Fruit fly (Drosophila melanogaster) whole organism, embryonic: ENCODE measurements around the gene CG34242.

Experiments
- Antp ChIP-seq: fragments of 200-800 bp; sonication (Bioruptor generic); optimal IDR thresholded peaks from 3 replicates; lab custom pipeline; 2016; ENCODE audit warnings: missing biosample characterization, missing genetic modification characterization
- B-H1 ChIP-seq: fragments of 200-800 bp; sonication (Bioruptor generic); IDR thresholded peaks from 3 replicates; pipeline ENCODE4 v1.3.6; 2022; ENCODE audit warnings: missing biosample characterization, missing genetic modification characterization
- CG10979 ChIP-seq: fragments of 200-800 bp; sonication (Bioruptor generic); optimal IDR thresholded peaks from 2 replicates; lab custom pipeline; 2018; ENCODE audit warnings: missing biosample characterization, mild to moderate bottlenecking, missing genetic modification characterization, moderate library complexity
- CG11093 ChIP-seq: fragments of 200-800 bp; sonication (Bioruptor generic); IDR thresholded peaks from 3 replicates; pipeline ENCODE4 v1.3.6; 2022; ENCODE audit warnings: missing biosample characterization, missing genetic modification characterization
- CG11504 ChIP-seq: fragments of 200-800 bp; sonication (Bioruptor generic); optimal IDR thresholded peaks from 3 replicates; lab custom pipeline; 2019; ENCODE audit warnings: missing biosample characterization, mild to moderate bottlenecking, missing genetic modification characterization, moderate library complexity
- CG11695 ChIP-seq: fragments of 200-800 bp; sonication (Bioruptor generic); IDR thresholded peaks from 3 replicates; pipeline ENCODE4 v1.3.6; 2022; ENCODE audit warnings: missing biosample characterization, missing genetic modification characterization
- CG12769 ChIP-seq: fragments of 200-800 bp; sonication (Bioruptor generic); optimal IDR thresholded peaks from 2 replicates; lab custom pipeline; 2019; ENCODE audit warnings: missing biosample characterization, mild to moderate bottlenecking, missing genetic modification characterization, moderate library complexity
- CG16813 ChIP-seq: fragments of 200-800 bp; sonication (Bioruptor generic); IDR thresholded peaks from 3 replicates; pipeline ENCODE4 v1.3.6; 2022; ENCODE audit warnings: missing biosample characterization, missing genetic modification characterization; ENCODE audit not compliant: partially characterized antibody
- CG2120 ChIP-seq: fragments of 200-800 bp; sonication (Bioruptor generic); optimal IDR thresholded peaks from 3 replicates; lab custom pipeline; 2016; ENCODE audit warnings: missing biosample characterization, missing genetic modification characterization
- CG2678 ChIP-seq: fragments of 200-800 bp; sonication (Bioruptor generic); optimal IDR thresholded peaks from 3 replicates; lab custom pipeline; 2019; ENCODE audit warnings: missing biosample characterization, mild to moderate bottlenecking, missing genetic modification characterization, moderate library complexity
- CG2875 ChIP-seq: fragments of 200-800 bp; sonication (Bioruptor generic); optimal IDR thresholded peaks from 2 replicates; lab custom pipeline; 2017; ENCODE audit warnings: missing biosample characterization, mild to moderate bottlenecking, missing genetic modification characterization, missing genetic modification reagents
- CG34376 ChIP-seq: fragments of 200-800 bp; sonication (Bioruptor generic); optimal IDR thresholded peaks from 2 replicates; lab custom pipeline; 2018; ENCODE audit warnings: missing biosample characterization, mild to moderate bottlenecking, missing genetic modification characterization
- CG42726 ChIP-seq: fragments of 200-800 bp; sonication (Bioruptor generic); IDR thresholded peaks from 2 replicates; pipeline ENCODE4 v1.3.6; 2022; ENCODE audit warnings: missing biosample characterization, missing genetic modification characterization; ENCODE audit not compliant: partially characterized antibody
- CG6654 ChIP-seq: fragments of 200-800 bp; sonication (Bioruptor generic); optimal IDR thresholded peaks from 2 replicates; lab custom pipeline; 2017; ENCODE audit warnings: missing biosample characterization, mild to moderate bottlenecking, missing genetic modification characterization
- CG7556 ChIP-seq: fragments of 200-800 bp; sonication (Bioruptor generic); optimal IDR thresholded peaks from 2 replicates; lab custom pipeline; 2017; ENCODE audit warnings: missing biosample characterization, mild to moderate bottlenecking, missing genetic modification characterization
- CG7839 ChIP-seq: fragments of 200-800 bp; sonication (Bioruptor generic); optimal IDR thresholded peaks from 3 replicates; lab custom pipeline; 2018; ENCODE audit warnings: missing biosample characterization, mild to moderate bottlenecking, missing genetic modification characterization, moderate library complexity
- CG8765 ChIP-seq: fragments of 200-800 bp; sonication (Bioruptor generic); IDR thresholded peaks from 2 replicates; pipeline ENCODE4 v1.3.6; 2022; ENCODE audit warnings: missing biosample characterization, missing genetic modification characterization
- CG9437 ChIP-seq: fragments of 200-800 bp; sonication (Bioruptor generic); optimal IDR thresholded peaks from 2 replicates; lab custom pipeline; 2018; ENCODE audit warnings: missing biosample characterization, mild to moderate bottlenecking, missing genetic modification characterization
- CHES-1-like ChIP-seq: fragments of 200-800 bp; sonication (Bioruptor generic); optimal IDR thresholded peaks from 2 replicates; lab custom pipeline; 2016; ENCODE audit warnings: missing biosample characterization, missing genetic modification characterization
- CkIIα-i1 ChIP-seq: fragments of 200-800 bp; sonication (Bioruptor generic); IDR thresholded peaks from 2 replicates; pipeline ENCODE4 v1.3.6; 2022; ENCODE audit warnings: missing biosample characterization, missing genetic modification characterization
- CoRest ChIP-seq: fragments of 200-800 bp; sonication (Bioruptor generic); optimal IDR thresholded peaks from 3 replicates; lab custom pipeline; 2018; ENCODE audit warnings: missing biosample characterization, mild to moderate bottlenecking, missing genetic modification characterization, moderate library complexity
- D ChIP-seq, 2 experiments: fragments of 200-800 bp in 1 of 2; fragments of >200 bp in 1 of 2; sonication (Bioruptor generic) in 1 of 2; optimal IDR thresholded peaks; 2 replicates in 1 of 2; 3 replicates in 1 of 2; lab custom pipeline; 2017; ENCODE audit warnings: mild to moderate bottlenecking in 1 of 2, missing biosample characterization in 1 of 2, missing genetic modification characterization in 1 of 2, missing genetic modification reagents in 1 of 2
- Dip3 ChIP-seq: fragments of 200-800 bp; sonication (Bioruptor generic); optimal IDR thresholded peaks from 3 replicates; lab custom pipeline; 2016; ENCODE audit warnings: missing biosample characterization, missing genetic modification characterization
- Dp ChIP-seq: fragments of 200-800 bp; sonication (Bioruptor generic); optimal IDR thresholded peaks from 2 replicates; lab custom pipeline; 2018; ENCODE audit warnings: missing biosample characterization, mild to moderate bottlenecking, missing genetic modification characterization, moderate library complexity
- Elba2 ChIP-seq: fragments of 200-800 bp; sonication (Bioruptor generic); optimal IDR thresholded peaks from 3 replicates; lab custom pipeline; 2016; ENCODE audit warnings: missing biosample characterization, missing genetic modification characterization
- Fer2 ChIP-seq: fragments of 200-800 bp; sonication (Bioruptor generic); optimal IDR thresholded peaks from 2 replicates; lab custom pipeline; 2018; ENCODE audit warnings: missing biosample characterization, mild to moderate bottlenecking, missing genetic modification characterization, moderate library complexity
- Gsc ChIP-seq: fragments of 200-800 bp; sonication (Bioruptor generic); IDR thresholded peaks from 2 replicates; pipeline ENCODE4 v1.3.6; 2022; ENCODE audit warnings: missing biosample characterization, missing genetic modification characterization
- Hr51 ChIP-seq, 2 experiments: fragments of 200-800 bp; sonication (Bioruptor generic); optimal IDR thresholded peaks; 2 replicates in 1 of 2; 3 replicates in 1 of 2; lab custom pipeline; 2016 to 2018; ENCODE audit warnings: missing biosample characterization in 2 of 2, missing genetic modification characterization in 2 of 2, mild to moderate bottlenecking in 1 of 2, moderate library complexity in 1 of 2
- NC2β ChIP-seq: fragments of 200-800 bp; sonication (Bioruptor generic); optimal IDR thresholded peaks from 2 replicates; lab custom pipeline; 2016; ENCODE audit warnings: missing biosample characterization, missing genetic modification characterization
- Optix ChIP-seq: fragments of 200-800 bp; sonication (Bioruptor generic); IDR thresholded peaks from 3 replicates; pipeline ENCODE4 v1.3.6; 2022; ENCODE audit warnings: missing biosample characterization, missing genetic modification characterization
- Side ChIP-seq: fragments of 200-800 bp; sonication (Bioruptor generic); optimal IDR thresholded peaks from 2 replicates; lab custom pipeline; 2016; ENCODE audit warnings: missing biosample characterization, missing genetic modification characterization
- al ChIP-seq: fragments of 200-800 bp; sonication (Bioruptor generic); IDR thresholded peaks from 2 replicates; pipeline ENCODE4 v1.3.6; 2022; ENCODE audit warnings: missing biosample characterization, missing genetic modification characterization
- amos ChIP-seq: fragments of 200-800 bp; sonication (Bioruptor generic); IDR thresholded peaks from 2 replicates; pipeline ENCODE4 v1.3.6; 2022; ENCODE audit warnings: missing biosample characterization, missing genetic modification characterization; ENCODE audit not compliant: partially characterized antibody
- bab2 ChIP-seq: fragments of 200-800 bp; sonication (Bioruptor generic); optimal IDR thresholded peaks from 2 replicates; lab custom pipeline; 2016; ENCODE audit warnings: missing biosample characterization, missing genetic modification characterization
- bcd ChIP-seq: fragments of 200-800 bp; sonication (Bioruptor generic); optimal IDR thresholded peaks from 2 replicates; lab custom pipeline; 2017; ENCODE audit warnings: missing biosample characterization, mild to moderate bottlenecking, missing genetic modification characterization
- bowl ChIP-seq: fragments of 200-800 bp; sonication (Bioruptor generic); IDR thresholded peaks from 2 replicates; pipeline ENCODE4 v1.3.6; 2022; ENCODE audit warnings: missing biosample characterization, missing genetic modification characterization
- br ChIP-seq: fragments of >200 bp; optimal IDR thresholded peaks from 2 replicates; lab custom pipeline; 2017
- danr ChIP-seq: fragments of 200-800 bp; sonication (Bioruptor generic); IDR thresholded peaks from 2 replicates; pipeline ENCODE4 v1.3.6; 2022; ENCODE audit warnings: missing biosample characterization, missing genetic modification characterization
- gsb-n ChIP-seq: fragments of 200-800 bp; sonication (Bioruptor generic); optimal IDR thresholded peaks from 3 replicates; lab custom pipeline; 2018; ENCODE audit warnings: missing biosample characterization, mild to moderate bottlenecking, missing genetic modification characterization
- insv ChIP-seq, 2 experiments: fragments of 200-800 bp; sonication (Bioruptor generic); optimal IDR thresholded peaks; 3 replicates each; lab custom pipeline; 2016 to 2018; ENCODE audit warnings: missing biosample characterization in 2 of 2, missing genetic modification characterization in 2 of 2
- knrl ChIP-seq: fragments of 200-800 bp; sonication (Bioruptor generic); IDR thresholded peaks from 3 replicates; pipeline ENCODE4 v1.3.6; 2022; ENCODE audit warnings: missing biosample characterization, missing genetic modification characterization; ENCODE audit not compliant: partially characterized antibody
- nerfin-1 ChIP-seq: fragments of 200-800 bp; sonication (Bioruptor generic); optimal IDR thresholded peaks from 3 replicates; lab custom pipeline; 2019; ENCODE audit warnings: missing biosample characterization, mild to moderate bottlenecking, missing genetic modification characterization, moderate library complexity
- pum ChIP-seq: fragments of 200-800 bp; sonication (Bioruptor generic); optimal IDR thresholded peaks from 2 replicates; lab custom pipeline; 2016; ENCODE audit warnings: missing biosample characterization, missing genetic modification characterization
- salm ChIP-seq: fragments of 200-800 bp; sonication (Bioruptor generic); optimal IDR thresholded peaks from 2 replicates; lab custom pipeline; 2018; ENCODE audit warnings: missing biosample characterization, mild to moderate bottlenecking, missing genetic modification characterization
- slbo ChIP-seq: fragments of 200-800 bp; sonication (Bioruptor generic); IDR thresholded peaks from 2 replicates; pipeline ENCODE4 v1.3.6; 2022; ENCODE audit warnings: missing biosample characterization, missing genetic modification characterization
- tio ChIP-seq: fragments of 200-800 bp; sonication (Bioruptor generic); optimal IDR thresholded peaks from 2 replicates; lab custom pipeline; 2017; ENCODE audit warnings: missing biosample characterization, missing genetic modification characterization, inconsistent platforms
- tna ChIP-seq: fragments of 200-800 bp; sonication (Bioruptor generic); IDR thresholded peaks from 2 replicates; pipeline ENCODE4 v1.3.6; 2022; ENCODE audit warnings: missing biosample characterization, missing genetic modification characterization; ENCODE audit not compliant: partially characterized antibody
- trh ChIP-seq: fragments of 200-800 bp; sonication (Bioruptor generic); optimal IDR thresholded peaks from 2 replicates; lab custom pipeline; 2016; ENCODE audit warnings: missing biosample characterization, missing genetic modification characterization
- tup ChIP-seq: fragments of 200-800 bp; sonication (Bioruptor generic); optimal IDR thresholded peaks from 2 replicates; lab custom pipeline; 2016; ENCODE audit warnings: missing biosample characterization, mild to moderate bottlenecking, missing genetic modification characterization, moderate library complexity
- wek ChIP-seq: fragments of 200-800 bp; sonication (Bioruptor generic); optimal IDR thresholded peaks from 3 replicates; lab custom pipeline; 2018; ENCODE audit warnings: missing biosample characterization, mild to moderate bottlenecking, missing genetic modification characterization, moderate library complexity
- wor ChIP-seq: fragments of 200-800 bp; sonication (Bioruptor generic); IDR thresholded peaks from 2 replicates; pipeline ENCODE4 v1.3.6; 2022; ENCODE audit warnings: missing biosample characterization, missing genetic modification characterization

CG34242 gene

DNA sequence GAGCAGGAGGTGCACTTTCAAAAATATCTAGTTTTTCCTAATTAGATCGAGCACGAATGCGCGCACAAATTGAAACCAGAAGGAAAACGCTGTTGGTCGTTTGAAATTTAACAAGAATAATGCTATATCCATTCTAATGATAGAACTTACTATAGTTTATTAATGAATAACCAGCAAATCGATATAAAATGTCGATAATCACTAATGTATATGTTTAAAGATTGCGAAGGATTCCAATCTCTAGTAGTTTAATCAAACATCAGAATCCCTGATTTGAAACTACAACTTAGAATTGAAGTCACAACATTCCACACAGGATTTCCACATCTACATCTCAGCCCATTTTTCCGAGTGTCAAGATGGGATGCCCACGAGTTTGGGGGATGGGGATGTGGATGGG, 31.6 kb downstream of the CG34242 start (continued):
- TF ChIP-seq Antp (GFP tag; lab: Kevin White, UChicago) (no peak), CG11093 (GFP tag; lab: Robert Waterston, UW) (no peak), NC2β (GFP tag; lab: Kevin White, UChicago) (no peak), Side (no peak), D (optimal IDR thresholded peaks at IDR 0.05; lab: Kevin White, UChicago) (no peak), D (GFP tag; optimal IDR thresholded peaks at IDR 0.05; lab: Kevin White, UChicago) (peak; percentile 15), br (lab: Kevin White, UChicago) (no peak), CG6654 (GFP tag; lab: Kevin White, UChicago) (no peak), CG2120 (GFP tag; lab: Kevin White, UChicago) (no peak), bcd (GFP tag; lab: Kevin White, UChicago) (peak; percentile 22), B-H1 (GFP tag; lab: Robert Waterston, UW) (no peak), danr (GFP tag; lab: Robert Waterston, UW) (no peak), CG11695 (GFP tag; lab: Robert Waterston, UW) (no peak), Gsc (GFP tag; lab: Robert Waterston, UW) (no peak), bowl (no peak), CG10979 (tag; lab: Kevin White, UChicago) (peak; percentile 43), insv (GFP tag; optimal IDR thresholded peaks at IDR 0.05; lab: Kevin White, UChicago) (no peak), nerfin-1 (tag; lab: Kevin White, UChicago) (peak; percentile 14), CG16813 (GFP tag; lab: Robert Waterston, UW) (no peak), CG11504 (tag; lab: Kevin White, UChicago) (peak; percentile 25), slbo (GFP tag; lab: Robert Waterston, UW) (no peak), CkIIα-i1 (GFP tag; lab: Robert Waterston, UW) (no peak), CoRest (tag; lab: Kevin White, UChicago) (peak; percentile 22), Hr51 (GFP tag; optimal IDR thresholded peaks at IDR 0.05; lab: Kevin White, UChicago) (no peak), gsb-n (tag; lab: Kevin White, UChicago) (no peak), pum (GFP tag; lab: Kevin White, UChicago) (no peak), Dp (no peak), tup (GFP tag; lab: Kevin White, UChicago) (no peak), CG42726 (no peak), CG2678 (peak; percentile 40), CG8765 (GFP tag; lab: Robert Waterston, UW) (no peak), Optix (GFP tag; lab: Robert Waterston, UW) (no peak), CG2875 (no peak), al (GFP tag; lab: Robert Waterston, UW) (no peak), CG7556 (peak; percentile 34), CHES-1-like (GFP tag; lab: Kevin White, UChicago) (no peak), trh (no peak), CG7839 (peak; percentile 27), CG34376 (no peak), tna (no peak), Dip3 (GFP tag; lab: Kevin White, UChicago) (no peak), amos (GFP tag; lab: Robert Waterston, UW) (no peak), bab2 (GFP tag; lab: Kevin White, UChicago) (no peak), knrl (GFP tag; lab: Robert Waterston, UW) (no peak), CG9437 (no peak), Elba2 (GFP tag; lab: Kevin White, UChicago) (no peak), CG12769 (tag; lab: Kevin White, UChicago) (no peak), wek (GFP tag; lab: Kevin White, UChicago) (no peak), wor (GFP tag; lab: Robert Waterston, UW) (no peak), salm (tag; lab: Kevin White, UChicago) (no peak), Fer2 (tag; lab: Kevin White, UChicago) (no peak), tio (GFP tag; lab: Kevin White, UChicago) (no peak)
